Worm (Caenorhabditis elegans): Measurements from ENCODE around the gene T02B11.3.

DNA sequence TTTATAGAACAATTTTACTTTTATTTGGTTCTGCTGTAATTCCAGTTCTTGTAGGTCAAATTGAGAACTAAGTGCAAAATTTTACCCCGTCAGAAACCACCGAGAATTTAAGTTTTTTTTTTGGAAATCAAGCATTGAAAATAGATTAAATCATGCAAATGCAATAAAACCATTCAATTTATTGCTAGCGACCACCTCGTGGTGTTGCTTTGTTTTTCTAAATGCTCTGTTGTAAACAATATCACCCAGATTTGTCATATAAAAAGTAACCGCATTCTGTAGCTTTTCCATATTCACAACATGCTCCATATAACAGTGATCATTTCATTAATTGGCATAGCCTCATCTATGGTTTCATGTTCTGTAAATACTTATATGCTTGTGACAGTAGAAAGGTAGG lies 17.1 kb downstream of the T02B11.3 start, which contains the start of gene srbc-12:
- TF ChIP-seq nhr-23 (tag; optimal IDR thresholded peaks at IDR 0.05) (no peak), unc-39 (tag; optimal IDR thresholded peaks at IDR 0.05) (no peak), unc-62 (GFP tag; optimal IDR thresholded peaks at IDR 0.05) (no peak), ztf-11 (tag; optimal IDR thresholded peaks at IDR 0.05) (no peak), elt-3 (tag; optimal IDR thresholded peaks at IDR 0.05) (no peak), skn-1 (tag; optimal IDR thresholded peaks at IDR 0.05) (no peak), C34F6.9 (tag; optimal IDR thresholded peaks at IDR 0.05) (no peak), nhr-237 (tag; optimal IDR thresholded peaks at IDR 0.05) (no peak), nhr-6 (tag; optimal IDR thresholded peaks at IDR 0.05) (no peak), egl-27 (tag; optimal IDR thresholded peaks at IDR 0.05) (no peak), elt-1 (tag; optimal IDR thresholded peaks at IDR 0.05) (no peak), ama-1 (optimal IDR thresholded peaks at IDR 0.05) (no peak), zag-1 (tag; optimal IDR thresholded peaks at IDR 0.05) (no peak)

Measured in whole organism, L2 larva.